Fruit fly (Drosophila melanogaster): Measurements from ENCODE around the gene prage.

Gene prage

dm6 chrX:1873515-1874126 is 100.1 kb downstream of the prage start, which contains the start of the genes Pgam5 and Vps26 (continued):
- TF ChIP-seq shn (GFP tag; optimal IDR thresholded peaks at IDR 0.05) (no peak), Ssrp (tag; optimal IDR thresholded peaks at IDR 0.05) (no peak), insv (GFP tag; optimal IDR thresholded peaks at IDR 0.05) (no peak), klu (GFP tag; IDR thresholded peaks at IDR 0.05) (no peak), Dek (tag; optimal IDR thresholded peaks at IDR 0.05) (no peak), ac (GFP tag; optimal IDR thresholded peaks at IDR 0.05) (no peak), CG13624 (GFP tag; optimal IDR thresholded peaks at IDR 0.05) (peak; percentile 21), trh (GFP tag; optimal IDR thresholded peaks at IDR 0.05) (no peak), Gsc (GFP tag; IDR thresholded peaks at IDR 0.05) (no peak), nmo (GFP tag; optimal IDR thresholded peaks at IDR 0.05) (peak; percentile 47), HLHmδ (GFP tag; optimal IDR thresholded peaks at IDR 0.05) (no peak), CG17361 (GFP tag; IDR thresholded peaks at IDR 0.05) (no peak), fd3F (GFP tag; optimal IDR thresholded peaks at IDR 0.05) (no peak), CG11723 (GFP tag; optimal IDR thresholded peaks at IDR 0.05) (no peak), Opbp (GFP tag; IDR thresholded peaks at IDR 0.05; ENCODE audit: partially characterized antibody) (no peak), Hand (GFP tag; optimal IDR thresholded peaks at IDR 0.05) (no peak), CG5953 (GFP tag; IDR thresholded peaks at IDR 0.05) (no peak), zfh1 (GFP tag; IDR thresholded peaks at IDR 0.05) (no peak), Drgx (GFP tag; IDR thresholded peaks at IDR 0.05) (no peak), CG10462 (GFP tag; optimal IDR thresholded peaks at IDR 0.05) (no peak)

- TF ChIP-seq CG13287 (GFP tag; IDR thresholded peaks at IDR 0.05; ENCODE audit: partially characterized antibody) (peak; percentile 70), twi (tag; optimal IDR thresholded peaks at IDR 0.05) (peak; percentile 38), Hr78 (GFP tag; optimal IDR thresholded peaks at IDR 0.05) (peak in 1 of 2 experiments; percentile 96), Med (GFP tag) (peak; percentile 95), CG6813 (GFP tag; optimal IDR thresholded peaks at IDR 0.05) (peak; percentile 89), crc (GFP tag; optimal IDR thresholded peaks at IDR 0.05) (peak; percentile 27), CG13775 (GFP tag; optimal IDR thresholded peaks at IDR 0.05) (peak; percentile 72), Dad (GFP tag; optimal IDR thresholded peaks at IDR 0.05) (peak; percentile 7), lab (GFP tag; optimal IDR thresholded peaks at IDR 0.05) (peak; percentile 92), CG7839 (tag; optimal IDR thresholded peaks at IDR 0.05) (peak; percentile 66), CG17802 (tag; optimal IDR thresholded peaks at IDR 0.05) (peak; percentile 20), Dbx (GFP tag; IDR thresholded peaks at IDR 0.05) (no peak), TFAM (GFP tag; optimal IDR thresholded peaks at IDR 0.05) (peak; percentile 6), maf-S (GFP tag; optimal IDR thresholded peaks at IDR 0.05) (no peak), gcm (GFP tag; optimal IDR thresholded peaks at IDR 0.05) (peak; percentile 79), CG11085 (GFP tag; IDR thresholded peaks at IDR 0.05) (peak; percentile 20; the same call in 1 of the 2 replicates), disco-r (GFP tag; optimal IDR thresholded peaks at IDR 0.05) (peak; percentile 15), CG14050 (GFP tag; IDR thresholded peaks at IDR 0.05) (peak; percentile 59; the same call in 2 of the 3 replicates), CG5245 (GFP tag; optimal IDR thresholded peaks at IDR 0.05) (no peak), Mrtf (GFP tag; IDR thresholded peaks at IDR 0.05) (0 out of 3 replicates have a peak, but pooled peaks have one; percentile 8), kni (GFP tag; optimal IDR thresholded peaks at IDR 0.05) (peak; percentile 56), chinmo (GFP tag; IDR thresholded peaks at IDR 0.05; ENCODE audit: partially characterized antibody) (no peak), stwl (tag; optimal IDR thresholded peaks at IDR 0.05) (peak; percentile 46), ranshi (GFP tag; IDR thresholded peaks at IDR 0.05) (peak; percentile 19; the same call in 1 of the 2 replicates), Hey (tag; optimal IDR thresholded peaks at IDR 0.05) (no peak), sug (tag; optimal IDR thresholded peaks at IDR 0.05) (peak; percentile 72), ci (GFP tag; IDR thresholded peaks at IDR 0.05) (peak; percentile 91), tna (GFP tag; IDR thresholded peaks at IDR 0.05; ENCODE audit: partially characterized antibody) (no peak; the same call in 1 of the 2 replicates)
These were observed 103.7 kb downstream of the prage start, which contains the start of the genes CG14817 and CG14805 for dm6 chrX:1877107-1877736. TSS of gene CG14817 (minus strand) at chrX:1877270. TSS of gene CG14805 (plus strand) at chrX:1877317.

Measured in whole organism, embryonic.